Fruit fly (Drosophila melanogaster): ENCODE results near the gene mthl15.

Gene mthl15

dm6 chr2L:10277362-10277761, 39.2 kb upstream of the mthl15 start:
- TF ChIP-seq CG8632 (GFP tag; optimal IDR thresholded peaks at IDR 0.05) (no peak), fkh (GFP tag; optimal IDR thresholded peaks at IDR 0.05) (peak; percentile 84)

- no peak for TF ChIP-seq Gug (GFP tag; IDR thresholded peaks at IDR 0.05)
- peak; percentile 85 for TF ChIP-seq Sox14 (GFP tag; optimal IDR thresholded peaks at IDR 0.05)
- no peak for TF ChIP-seq CG32006 (GFP tag; optimal IDR thresholded peaks at IDR 0.05)
- TF ChIP-seq vri (GFP tag; optimal IDR thresholded peaks at IDR 0.05): peak; percentile 51
- peak; percentile 74 for TF ChIP-seq esn (GFP tag; optimal IDR thresholded peaks at IDR 0.05)
- peak; percentile 66 for TF ChIP-seq Eip75B (GFP tag; optimal IDR thresholded peaks at IDR 0.05)
- TF ChIP-seq OdsH (GFP tag; optimal IDR thresholded peaks at IDR 0.05): peak; percentile 63
- peak; percentile 72 for TF ChIP-seq CG31627 (GFP tag; optimal IDR thresholded peaks at IDR 0.05)
- no peak; the same call in 2 of the 3 replicates for TF ChIP-seq eg (GFP tag; IDR thresholded peaks at IDR 0.05)
- peak; percentile 21 for TF ChIP-seq Ets21C (GFP tag; optimal IDR thresholded peaks at IDR 0.05)
- peak; percentile 59 for TF ChIP-seq lz (GFP tag; optimal IDR thresholded peaks at IDR 0.05)
- no peak for TF ChIP-seq fkh (GFP tag; optimal IDR thresholded peaks at IDR 0.05)
- no peak for TF ChIP-seq CG11294 (GFP tag; IDR thresholded peaks at IDR 0.05)
- no peak for TF ChIP-seq CG6276 (GFP tag; optimal IDR thresholded peaks at IDR 0.05)
- peak; percentile 22 for TF ChIP-seq CG8632 (GFP tag; optimal IDR thresholded peaks at IDR 0.05)
- TF ChIP-seq achi (GFP tag; optimal IDR thresholded peaks at IDR 0.05): peak; percentile 58
- no peak for TF ChIP-seq CG1621 (tag; optimal IDR thresholded peaks at IDR 0.05)
- no peak for TF ChIP-seq Eip93F (GFP tag; optimal IDR thresholded peaks at IDR 0.05)
- peak; percentile 84 for TF ChIP-seq Eip78C (GFP tag)
- peak; percentile 43 for TF ChIP-seq topi (GFP tag; optimal IDR thresholded peaks at IDR 0.05)
- peak; percentile 6 for TF ChIP-seq fd59A (GFP tag; optimal IDR thresholded peaks at IDR 0.05)
- peak; percentile 27 for TF ChIP-seq CG6792 (GFP tag; optimal IDR thresholded peaks at IDR 0.05)
- TF ChIP-seq CG6854 (GFP tag; optimal IDR thresholded peaks at IDR 0.05): no peak
- TF ChIP-seq spab (GFP tag; optimal IDR thresholded peaks at IDR 0.05): no peak
- TF ChIP-seq acj6 (GFP tag; optimal IDR thresholded peaks at IDR 0.05): peak; percentile 31
- peak; percentile 56 for TF ChIP-seq cyc (GFP tag; optimal IDR thresholded peaks at IDR 0.05)
- TF ChIP-seq CG3919 (GFP tag; optimal IDR thresholded peaks at IDR 0.05): no peak
- peak; percentile 37 for TF ChIP-seq dac (GFP tag; optimal IDR thresholded peaks at IDR 0.05)
- peak; percentile 3 for TF ChIP-seq CG11902 (GFP tag; optimal IDR thresholded peaks at IDR 0.05)
- peak; percentile 10 for TF ChIP-seq Hr38 (GFP tag; optimal IDR thresholded peaks at IDR 0.05)
- peak; percentile 29 for TF ChIP-seq CG34406 (GFP tag; optimal IDR thresholded peaks at IDR 0.05)
- TF ChIP-seq Hr4 (GFP tag; optimal IDR thresholded peaks at IDR 0.05): peak; percentile 42
- TF ChIP-seq CG10669 (GFP tag; optimal IDR thresholded peaks at IDR 0.05): peak; percentile 8
These were observed 38.7 kb upstream of the mthl15 start for dm6 chr2L:10276846-10277245.

- TF ChIP-seq acj6 (GFP tag; optimal IDR thresholded peaks at IDR 0.05) (peak; percentile 32), Eip75B (GFP tag; optimal IDR thresholded peaks at IDR 0.05) (no peak), Sox102F (GFP tag; optimal IDR thresholded peaks at IDR 0.05) (no peak), fkh (GFP tag; optimal IDR thresholded peaks at IDR 0.05) (peak; percentile 21), CG6854 (GFP tag; optimal IDR thresholded peaks at IDR 0.05) (peak; percentile 37), CG3919 (GFP tag; optimal IDR thresholded peaks at IDR 0.05) (no peak), CG8119 (GFP tag; IDR thresholded peaks at IDR 0.05) (peak; percentile 70; the same call in 2 of the 3 replicates), Eip78C (GFP tag) (peak; percentile 84), CG3032 (tag; optimal IDR thresholded peaks at IDR 0.05) (peak; percentile 67), CG8632 (GFP tag; optimal IDR thresholded peaks at IDR 0.05) (peak; percentile 42), CG15336 (GFP tag; IDR thresholded peaks at IDR 0.05) (peak; percentile 82), Ets96B (tag; optimal IDR thresholded peaks at IDR 0.05) (peak; percentile 69), CG6792 (GFP tag; optimal IDR thresholded peaks at IDR 0.05) (peak; percentile 20), fd59A (GFP tag; optimal IDR thresholded peaks at IDR 0.05) (no peak), achi (GFP tag; optimal IDR thresholded peaks at IDR 0.05) (no peak), net (GFP tag; optimal IDR thresholded peaks at IDR 0.05) (no peak), CG11294 (GFP tag; IDR thresholded peaks at IDR 0.05) (peak; percentile 42; the same call in 1 of the 2 replicates), fd85E (GFP tag; optimal IDR thresholded peaks at IDR 0.05) (peak; percentile 5)
These were observed 38.3 kb upstream of the mthl15 start for dm6 chr2L:10276436-10276835.

All from whole organism, prepupa.